Worm (Caenorhabditis elegans) whole organism, mixed stage, embryonic: ENCODE measurements around the gene C35B1.5.

Experiments
- elt-1 ChIP-seq: sonication (generic microtip); optimal IDR thresholded peaks from 2 replicates; lab custom pipeline; 2017; ENCODE audit warnings: missing genetic modification characterization, mild to moderate bottlenecking, missing compliant biosample characterization, antibody characterized with exemption, moderate library complexity, borderline replicate concordance; ENCODE audit not compliant: insufficient read depth
- snpc-4 ChIP-seq: fragments of 150-350 bp; optimal IDR thresholded peaks from 2 replicates; lab custom pipeline; 2014; ENCODE audit warnings: missing biosample characterization, missing genetic modification characterization
- tbx-8 ChIP-seq: fragments of 200-800 bp; sonication (Bioruptor generic); optimal IDR thresholded peaks from 2 replicates; lab custom pipeline; 2018; ENCODE audit warnings: mild to moderate bottlenecking, missing genetic modification characterization, moderate library complexity, missing compliant biosample characterization
- unc-62 ChIP-seq: fragments of 150-350 bp; optimal IDR thresholded peaks from 2 replicates; lab custom pipeline; 2014; ENCODE audit warnings: missing biosample characterization, missing genetic modification reagents, missing genetic modification characterization

DNA sequence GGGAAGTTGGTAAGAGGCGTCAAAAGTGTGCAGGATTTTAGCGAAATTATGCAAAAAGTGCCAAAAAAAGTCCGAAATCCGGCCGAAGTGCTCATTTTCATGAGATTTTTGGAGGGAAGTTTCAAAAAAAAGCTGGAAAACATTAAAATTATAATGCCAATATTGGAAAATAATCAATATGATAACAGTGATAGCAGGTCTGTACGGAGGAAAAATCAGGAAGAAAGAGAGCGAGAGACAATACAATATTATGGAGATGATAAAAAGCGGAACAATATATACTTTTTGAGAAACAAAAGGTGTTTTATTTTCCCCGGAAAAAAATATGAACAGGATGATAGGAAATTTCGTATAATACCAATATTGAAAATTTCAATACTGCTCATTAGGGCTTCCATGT lies 30.6 kb downstream of the C35B1.5 start:
- no peak for TF ChIP-seq tbx-8 (GFP tag; lab: Kevin White, UChicago)
- no peak for TF ChIP-seq snpc-4 (tag; lab: Kevin White, UChicago)
- TF ChIP-seq elt-1 (tag; lab: Kevin White, UChicago), result no peak
- no peak for TF ChIP-seq unc-62
